Worm (Caenorhabditis elegans) whole organism, mixed stage, embryonic: Measurements from ENCODE around the gene K10H10.4.

Experiments
- ces-1 ChIP-seq: fragments of 150-350 bp; optimal IDR thresholded peaks from 2 replicates; lab custom pipeline; 2014; ENCODE audit warnings: missing biosample characterization, missing genetic modification reagents, missing genetic modification characterization
- unc-62 ChIP-seq: fragments of 150-350 bp; optimal IDR thresholded peaks from 2 replicates; lab custom pipeline; 2014; ENCODE audit warnings: missing biosample characterization, missing genetic modification reagents, missing genetic modification characterization

ce11 chrII:14540551-14540950 is 40.3 kb downstream of the K10H10.4 start:
- TF ChIP-seq ces-1 (no peak), unc-62 (GFP tag; lab: Kevin White, UChicago) (no peak)
